Fruit fly (Drosophila melanogaster) whole organism, embryonic: ENCODE results near the gene Reg-2.

Source experiments
- Awh ChIP-seq: fragments of 200-800 bp; sonication (Bioruptor generic); IDR thresholded peaks from 2 replicates; pipeline ENCODE4, ENCODE4 v1.3.6; 2022; ENCODE audit warnings: missing biosample characterization, missing genetic modification characterization
- Blimp-1 ChIP-seq: fragments of 200-800 bp; sonication (Bioruptor generic); optimal IDR thresholded peaks from 3 replicates; lab custom pipeline; 2018; ENCODE audit warnings: missing biosample characterization, missing genetic modification characterization, mild to moderate bottlenecking, moderate library complexity, missing genetic modification reagents
- CG15514 ChIP-seq: fragments of 200-800 bp; sonication (Bioruptor generic); optimal IDR thresholded peaks from 3 replicates; lab custom pipeline; 2017; ENCODE audit warnings: missing biosample characterization, missing genetic modification characterization, mild to moderate bottlenecking, moderate library complexity, missing genetic modification reagents
- CG16815 ChIP-seq: fragments of 200-800 bp; sonication (Bioruptor generic); optimal IDR thresholded peaks from 3 replicates; lab custom pipeline; 2017; ENCODE audit warnings: missing biosample characterization, mild to moderate bottlenecking, missing genetic modification characterization
- CG1792 ChIP-seq: fragments of 200-800 bp; sonication (Bioruptor generic); optimal IDR thresholded peaks from 2 replicates; lab custom pipeline; 2016; ENCODE audit warnings: missing biosample characterization, missing genetic modification characterization
- CG2199 ChIP-seq: fragments of 200-800 bp; sonication (Bioruptor generic); IDR thresholded peaks from 3 replicates; pipeline ENCODE4 v1.3.6; 2022; ENCODE audit warnings: missing biosample characterization, missing genetic modification characterization
- CG3407 ChIP-seq: fragments of 200-800 bp; sonication (Bioruptor generic); optimal IDR thresholded peaks from 2 replicates; lab custom pipeline; 2018; ENCODE audit warnings: missing biosample characterization, mild to moderate bottlenecking, missing genetic modification characterization
- CG4360 ChIP-seq: fragments of 200-800 bp; sonication (Bioruptor generic); IDR thresholded peaks from 2 replicates; pipeline ENCODE4 v1.3.6; 2022; ENCODE audit warnings: missing biosample characterization, missing genetic modification characterization
- Doc3 ChIP-seq: fragments of 200-800 bp; sonication (Bioruptor generic); IDR thresholded peaks from 3 replicates; pipeline ENCODE4 v1.3.6; 2022; ENCODE audit warnings: missing biosample characterization, missing genetic modification characterization; ENCODE audit not compliant: partially characterized antibody
- Drgx ChIP-seq: fragments of 200-800 bp; sonication (Bioruptor generic); IDR thresholded peaks from 2 replicates; pipeline ENCODE4 v1.3.6; 2022; ENCODE audit warnings: missing biosample characterization, missing genetic modification characterization
- H2.0 ChIP-seq: fragments of 200-800 bp; sonication (Bioruptor generic); IDR thresholded peaks from 2 replicates; pipeline ENCODE4 v1.3.6; 2022; ENCODE audit warnings: missing biosample characterization, missing genetic modification characterization
- HLH4C ChIP-seq: fragments of 200-800 bp; sonication (Bioruptor generic); IDR thresholded peaks from 3 replicates; pipeline ENCODE4 v1.3.6; 2022; ENCODE audit warnings: missing biosample characterization, missing genetic modification characterization; ENCODE audit not compliant: partially characterized antibody
- HLH54F ChIP-seq: fragments of 200-800 bp; sonication (Bioruptor generic); optimal IDR thresholded peaks from 3 replicates; lab custom pipeline; 2016; ENCODE audit warnings: missing biosample characterization, missing genetic modification characterization
- Hr78 ChIP-seq, 2 experiments: fragments of 200-800 bp in 1 of 2; fragments of >200 bp in 1 of 2; sonication (Bioruptor generic) in 1 of 2; optimal IDR thresholded peaks; 2 replicates each; lab custom pipeline; 2017 to 2019; ENCODE audit warnings: missing biosample characterization in 2 of 2, missing genetic modification characterization in 2 of 2, mild to moderate bottlenecking in 1 of 2, moderate library complexity in 1 of 2
- Med ChIP-seq: fragments of 200-800 bp; sonication (Bioruptor generic); peaks from one replicate; lab custom pipeline; 2016; ENCODE audit warnings: missing biosample characterization, missing genetic modification characterization, mild to moderate bottlenecking, inconsistent platforms, moderate library complexity
- Meics ChIP-seq: fragments of 200-800 bp; sonication (Bioruptor generic); optimal IDR thresholded peaks from 2 replicates; lab custom pipeline; 2017; ENCODE audit warnings: missing biosample characterization, mild to moderate bottlenecking, missing genetic modification characterization
- NC2β ChIP-seq: fragments of 200-800 bp; sonication (Bioruptor generic); optimal IDR thresholded peaks from 2 replicates; lab custom pipeline; 2016; ENCODE audit warnings: missing biosample characterization, missing genetic modification characterization
- Opbp ChIP-seq: fragments of 200-800 bp; sonication (Bioruptor generic); IDR thresholded peaks from 3 replicates; pipeline ENCODE4 v1.3.6; 2022; ENCODE audit warnings: missing biosample characterization, missing genetic modification characterization; ENCODE audit not compliant: partially characterized antibody
- Rfx ChIP-seq: fragments of 200-800 bp; sonication (Bioruptor generic); IDR thresholded peaks from 2 replicates; pipeline ENCODE4 v1.3.6; 2022; ENCODE audit warnings: missing biosample characterization, missing genetic modification characterization
- Stat92E ChIP-seq, 3 experiments: fragments of >200 bp in 2 of 3; fragments of 200-800 bp in 1 of 3; sonication (Bioruptor generic) in 1 of 3; optimal IDR thresholded peaks; 2 replicates each; lab custom pipeline; 2017 to 2019; ENCODE audit warnings: missing biosample characterization in 3 of 3, missing genetic modification characterization in 3 of 3, mild to moderate bottlenecking in 1 of 3, moderate library complexity in 1 of 3
- ara ChIP-seq: fragments of 200-800 bp; sonication (Bioruptor generic); IDR thresholded peaks from 2 replicates; pipeline ENCODE4 v1.3.6; 2022; ENCODE audit warnings: missing biosample characterization, missing genetic modification characterization
- bsh ChIP-seq, 2 experiments: fragments of 200-800 bp; sonication (Bioruptor generic); optimal IDR thresholded peaks; 2 replicates each; lab custom pipeline; 2017 to 2018; ENCODE audit warnings: mild to moderate bottlenecking in 2 of 2, missing biosample characterization in 2 of 2, missing genetic modification characterization in 2 of 2, moderate library complexity in 1 of 2
- chinmo ChIP-seq: fragments of 200-800 bp; sonication (Bioruptor generic); IDR thresholded peaks from 4 replicates; pipeline ENCODE4 v1.3.6; 2022; ENCODE audit warnings: missing biosample characterization, missing genetic modification characterization; ENCODE audit not compliant: partially characterized antibody
- corto ChIP-seq: fragments of 200-800 bp; sonication (Bioruptor generic); optimal IDR thresholded peaks from 2 replicates; lab custom pipeline; 2016; ENCODE audit warnings: missing biosample characterization, mild to moderate bottlenecking, missing genetic modification characterization, moderate library complexity
- crol ChIP-seq: fragments of 200-800 bp; sonication (Bioruptor generic); IDR thresholded peaks from 2 replicates; pipeline ENCODE4 v1.3.6; 2022; ENCODE audit warnings: missing biosample characterization, missing genetic modification characterization
- fd3F ChIP-seq: fragments of 200-800 bp; sonication (Bioruptor generic); optimal IDR thresholded peaks from 2 replicates; lab custom pipeline; 2018; ENCODE audit warnings: missing biosample characterization, mild to moderate bottlenecking, missing genetic modification characterization, moderate library complexity
- lbe ChIP-seq: fragments of 200-800 bp; sonication (Bioruptor generic); optimal IDR thresholded peaks from 2 replicates; lab custom pipeline; 2016; ENCODE audit warnings: missing biosample characterization, mild to moderate bottlenecking, missing genetic modification characterization
- pros ChIP-seq: fragments of 200-800 bp; sonication (Bioruptor generic); optimal IDR thresholded peaks from 3 replicates; lab custom pipeline; 2019; ENCODE audit warnings: missing biosample characterization, mild to moderate bottlenecking, missing genetic modification characterization, moderate library complexity
- ro ChIP-seq: fragments of 200-800 bp; sonication (Bioruptor generic); IDR thresholded peaks from 2 replicates; pipeline ENCODE4 v1.3.6; 2022; ENCODE audit warnings: missing biosample characterization, missing genetic modification characterization
- sd ChIP-seq: fragments of 200-800 bp; sonication (Bioruptor generic); optimal IDR thresholded peaks from 3 replicates; lab custom pipeline; 2018; ENCODE audit warnings: missing biosample characterization, mild to moderate bottlenecking, missing genetic modification characterization, moderate library complexity
- sens ChIP-seq: fragments of 200-800 bp; sonication (Bioruptor generic); peaks from one replicate; lab custom pipeline; 2016; ENCODE audit warnings: missing biosample characterization, missing genetic modification characterization
- so ChIP-seq: fragments of 200-800 bp; sonication (Bioruptor generic); IDR thresholded peaks from 3 replicates; pipeline ENCODE4 v1.3.6; 2022; ENCODE audit warnings: missing biosample characterization, missing genetic modification characterization
- tap ChIP-seq: fragments of 200-800 bp; optimal IDR thresholded peaks from 3 replicates; lab custom pipeline; 2019; ENCODE audit warnings: missing biosample characterization, mild to moderate bottlenecking, missing genetic modification characterization, moderate library complexity

The Reg-2 gene

dm6 chr3L:609163-609562 is 2.8 kb upstream of the Reg-2 start:
- peak; percentile 30 for TF ChIP-seq sd (tag; lab: Kevin White, UChicago)
- TF ChIP-seq so (GFP tag; lab: Robert Waterston, UW), result no peak
- 0 out of 2 replicates have a peak, but pooled peaks have one; percentile 30 for TF ChIP-seq crol (GFP tag; lab: Robert Waterston, UW)
- no peak for TF ChIP-seq CG3407 (GFP tag; lab: Kevin White, UChicago)
- no peak for TF ChIP-seq Blimp-1 (GFP tag; lab: Kevin White, UChicago)
- TF ChIP-seq ro (GFP tag; lab: Robert Waterston, UW), result no peak
- TF ChIP-seq Opbp (GFP tag; lab: Robert Waterston, UW), result no peak
- peak; percentile 23 for TF ChIP-seq Med (GFP tag; lab: Kevin White, UChicago)
- peak in 1 of 3 experiments; percentile 76 for TF ChIP-seq Stat92E (GFP tag; optimal IDR thresholded peaks at IDR 0.05; lab: Kevin White, UChicago)
- TF ChIP-seq ara (GFP tag; lab: Robert Waterston, UW), result no peak
- TF ChIP-seq Doc3 (GFP tag; lab: Robert Waterston, UW), result no peak
- TF ChIP-seq Hr78 (GFP tag; optimal IDR thresholded peaks at IDR 0.05; lab: Kevin White, UChicago), result no peak
- TF ChIP-seq pros (GFP tag; lab: Kevin White, UChicago), result no peak
- TF ChIP-seq H2.0 (GFP tag; lab: Robert Waterston, UW), result no peak
- no peak for TF ChIP-seq Meics (GFP tag; lab: Kevin White, UChicago)
- no peak; the same call in 2 of the 3 replicates for TF ChIP-seq CG2199 (GFP tag; lab: Robert Waterston, UW)
- no peak for TF ChIP-seq tap (tag; lab: Kevin White, UChicago)
- TF ChIP-seq CG15514 (GFP tag; lab: Kevin White, UChicago), result no peak
- TF ChIP-seq bsh (GFP tag; optimal IDR thresholded peaks at IDR 0.05; lab: Kevin White, UChicago), result peak in 1 of 2 experiments; percentile 30

DNA sequence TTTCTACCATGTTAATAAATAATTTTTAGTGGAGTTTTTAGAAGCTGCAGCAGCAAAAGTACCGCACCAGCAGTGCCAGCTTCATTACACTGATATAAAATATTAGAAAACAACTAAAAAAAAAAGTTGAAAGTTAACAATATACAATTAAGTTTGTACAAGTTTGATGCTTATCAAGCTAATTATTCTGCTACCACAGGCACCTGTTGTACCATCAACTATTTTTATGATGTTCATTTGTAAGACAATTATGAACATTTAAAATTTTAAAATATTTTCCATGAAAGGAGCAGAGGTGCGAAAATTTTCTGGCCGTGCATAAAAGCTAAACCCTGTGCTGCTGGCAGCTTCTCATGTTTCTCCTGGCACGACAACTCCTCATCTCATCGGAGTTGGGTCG is 2.0 kb upstream of the Reg-2 start:
- no peak for TF ChIP-seq fd3F (GFP tag; lab: Kevin White, UChicago)
- TF ChIP-seq Med (GFP tag; lab: Kevin White, UChicago), result peak; percentile 12
- TF ChIP-seq ro (GFP tag; lab: Robert Waterston, UW), result no peak
- TF ChIP-seq lbe (GFP tag; lab: Kevin White, UChicago), result peak; percentile 24
- peak in 1 of 2 experiments; percentile 73 for TF ChIP-seq bsh (GFP tag; optimal IDR thresholded peaks at IDR 0.05; lab: Kevin White, UChicago)
- TF ChIP-seq CG16815 (GFP tag; lab: Kevin White, UChicago), result no peak
- TF ChIP-seq HLH54F, result no peak
- TF ChIP-seq HLH4C, result no peak
- peak; percentile 67; the same call in 1 of the 2 replicates for TF ChIP-seq Drgx (GFP tag; lab: Robert Waterston, UW)
- peak; percentile 57 for TF ChIP-seq corto (GFP tag; lab: Kevin White, UChicago)
- TF ChIP-seq Rfx (GFP tag; lab: Robert Waterston, UW), result no peak

DNA sequence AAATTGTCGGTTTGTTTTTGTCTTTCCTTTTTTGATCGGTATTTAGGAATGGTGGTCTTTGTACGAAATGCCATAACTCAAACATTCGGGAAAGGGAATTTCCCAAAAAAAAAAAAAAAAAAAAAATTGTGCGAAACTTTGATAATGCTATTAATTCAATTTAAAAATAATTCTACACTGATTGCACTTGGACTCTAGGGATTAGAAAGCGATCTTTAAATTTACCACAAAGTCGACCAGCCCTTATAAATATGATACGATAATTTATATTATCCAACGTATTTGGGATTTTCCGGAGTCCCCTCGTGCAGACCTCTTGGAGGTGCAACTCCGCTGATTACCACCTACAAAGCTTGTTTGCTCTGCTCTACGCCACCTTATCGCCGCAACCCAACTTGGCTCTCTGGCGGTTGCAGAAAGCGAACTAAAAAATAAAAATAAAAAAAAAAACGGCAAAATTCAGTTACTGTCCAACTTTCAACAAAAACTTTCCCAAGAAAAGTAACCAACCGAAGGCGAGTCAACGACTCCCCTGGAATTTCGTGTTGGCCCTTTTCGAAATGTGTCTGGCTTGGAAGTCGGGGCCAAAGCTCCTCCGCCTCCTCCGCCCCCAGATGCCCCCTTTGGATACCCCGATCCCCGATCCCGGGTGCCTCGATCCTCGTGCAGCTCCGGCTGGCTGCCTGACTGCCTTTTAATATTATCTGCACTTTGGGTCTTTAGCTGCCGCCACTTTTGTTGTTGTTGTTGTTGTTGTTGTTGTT is 1.4 kb upstream of the Reg-2 start:
- TF ChIP-seq CG1792 (no peak), NC2β (GFP tag; lab: Kevin White, UChicago) (no peak), chinmo (GFP tag; lab: Robert Waterston, UW) (0 out of 4 replicates have a peak, but pooled peaks have one; percentile 35), Awh (0 out of 2 replicates have a peak, but pooled peaks have one; percentile 37), CG4360 (GFP tag; lab: Robert Waterston, UW) (peak; percentile 55; the same call in 1 of the 2 replicates), sens (GFP tag; lab: Kevin White, UChicago) (peak; percentile 51)
